Fruit fly (Drosophila melanogaster): ENCODE results near the gene CG13004.

The CG13004 gene

DNA sequence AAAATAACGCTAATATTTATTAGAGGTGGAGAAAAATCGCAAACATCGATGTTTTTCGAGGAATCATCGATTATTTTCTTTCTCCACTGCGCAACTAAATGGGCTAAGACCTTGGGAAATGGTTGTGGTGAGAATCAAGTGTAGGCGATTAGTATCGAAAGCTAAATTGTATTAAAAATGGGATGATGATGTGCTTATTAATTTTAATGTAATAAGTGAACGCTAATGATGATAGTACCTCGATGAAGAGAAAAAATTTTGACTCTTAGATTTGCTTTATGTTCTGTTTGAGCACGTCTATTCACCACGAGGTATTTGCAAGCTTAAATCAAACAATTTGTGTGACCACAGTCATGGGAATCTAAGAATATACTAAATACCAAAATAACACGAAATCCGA, 32.0 kb downstream of the CG13004 start, which contains the start of the genes Rai1 and CG13005:
TSS of gene Rai1 (minus strand) at position 46 of the 400 bp plus-strand sequence.
TSS of gene CG13005 (plus strand) at position 352 of the 400 bp plus-strand sequence.
- TF ChIP-seq CG16813 (GFP tag; IDR thresholded peaks at IDR 0.05; ENCODE audit: partially characterized antibody): peak; percentile 80
- TF ChIP-seq CG9437 (GFP tag; optimal IDR thresholded peaks at IDR 0.05): no peak
- TF ChIP-seq YL-1 (GFP tag; optimal IDR thresholded peaks at IDR 0.05): no peak
- no peak for TF ChIP-seq CG3065 (GFP tag; optimal IDR thresholded peaks at IDR 0.05)
- no peak for TF ChIP-seq Xrp1 (GFP tag; IDR thresholded peaks at IDR 0.05)
- no peak for TF ChIP-seq CG30403 (GFP tag; optimal IDR thresholded peaks at IDR 0.05)
- no peak for TF ChIP-seq bigmax (GFP tag; optimal IDR thresholded peaks at IDR 0.05)
- no peak for TF ChIP-seq CG32772 (GFP tag; IDR thresholded peaks at IDR 0.05)
- no peak for TF ChIP-seq gce (GFP tag; IDR thresholded peaks at IDR 0.05)
- TF ChIP-seq CG2712 (tag; optimal IDR thresholded peaks at IDR 0.05): no peak
- TF ChIP-seq Bgb (GFP tag; IDR thresholded peaks at IDR 0.05; ENCODE audit: partially characterized antibody): peak; percentile 74
- no peak for TF ChIP-seq tup (GFP tag; optimal IDR thresholded peaks at IDR 0.05)
- TF ChIP-seq twi (tag; optimal IDR thresholded peaks at IDR 0.05): no peak
- no peak for TF ChIP-seq sim (GFP tag; IDR thresholded peaks at IDR 0.05)
- TF ChIP-seq caup (GFP tag; optimal IDR thresholded peaks at IDR 0.05; ENCODE audit: severe bottlenecking): no peak
- peak; percentile 84 for TF ChIP-seq Doc3 (GFP tag; IDR thresholded peaks at IDR 0.05; ENCODE audit: partially characterized antibody)
- TF ChIP-seq NFAT (GFP tag; IDR thresholded peaks at IDR 0.05): no peak
- no peak for TF ChIP-seq Meics (GFP tag; optimal IDR thresholded peaks at IDR 0.05)
- no peak for TF ChIP-seq Ada2b (GFP tag; IDR thresholded peaks at IDR 0.05)
- no peak for TF ChIP-seq GATAe (GFP tag; conservative IDR thresholded peaks at IDR 0.05)
- no peak for TF ChIP-seq sug (tag; optimal IDR thresholded peaks at IDR 0.05)
- no peak for TF ChIP-seq CG18262 (tag; optimal IDR thresholded peaks at IDR 0.05)
- no peak for TF ChIP-seq Elba2 (GFP tag; optimal IDR thresholded peaks at IDR 0.05)
- peak; percentile 30 for TF ChIP-seq gro (GFP tag; optimal IDR thresholded peaks at IDR 0.05)
- TF ChIP-seq CG17912 (GFP tag; optimal IDR thresholded peaks at IDR 0.05): no peak
- peak; percentile 43 for TF ChIP-seq CG8290 (GFP tag; optimal IDR thresholded peaks at IDR 0.05)
- peak in 1 of 2 experiments; percentile 31 for TF ChIP-seq CG8290 (tag; optimal IDR thresholded peaks at IDR 0.05)
- TF ChIP-seq cas (GFP tag; IDR thresholded peaks at IDR 0.05): no peak
- TF ChIP-seq ind (GFP tag; optimal IDR thresholded peaks at IDR 0.05): no peak
- no peak for TF ChIP-seq CG17385 (GFP tag; optimal IDR thresholded peaks at IDR 0.05)
- no peak for TF ChIP-seq Vsx1 (GFP tag; optimal IDR thresholded peaks at IDR 0.05)
- TF ChIP-seq run (tag; optimal IDR thresholded peaks at IDR 0.05): no peak
- TF ChIP-seq Sry-β (GFP tag; optimal IDR thresholded peaks at IDR 0.05): no peak
- TF ChIP-seq kay (GFP tag; optimal IDR thresholded peaks at IDR 0.05): no peak
- no peak for TF ChIP-seq CG12391 (tag; optimal IDR thresholded peaks at IDR 0.05)
- peak; percentile 4 for TF ChIP-seq nmo (GFP tag; optimal IDR thresholded peaks at IDR 0.05)
- no peak for TF ChIP-seq Max (GFP tag; optimal IDR thresholded peaks at IDR 0.05)
- no peak for TF ChIP-seq CG18599 (GFP tag; optimal IDR thresholded peaks at IDR 0.05)
- peak; percentile 79 for TF ChIP-seq CG2129 (GFP tag; IDR thresholded peaks at IDR 0.05; ENCODE audit: partially characterized antibody)
- TF ChIP-seq CG2889 (GFP tag; IDR thresholded peaks at IDR 0.05): no peak
- no peak for TF ChIP-seq CG14667 (GFP tag; IDR thresholded peaks at IDR 0.05)
- peak; percentile 83 for TF ChIP-seq vnd (GFP tag; IDR thresholded peaks at IDR 0.05; ENCODE audit: partially characterized antibody)
- peak; percentile 53 for TF ChIP-seq CG13624 (GFP tag; optimal IDR thresholded peaks at IDR 0.05)
- TF ChIP-seq Mes4 (GFP tag; optimal IDR thresholded peaks at IDR 0.05): no peak
- no peak for TF ChIP-seq crp (GFP tag; optimal IDR thresholded peaks at IDR 0.05)
- TF ChIP-seq CG17612 (GFP tag; IDR thresholded peaks at IDR 0.05): no peak
- TF ChIP-seq her (GFP tag; optimal IDR thresholded peaks at IDR 0.05): no peak
- TF ChIP-seq pan (optimal IDR thresholded peaks at IDR 0.05): no peak
- no peak for TF ChIP-seq pan (GFP tag; optimal IDR thresholded peaks at IDR 0.05 in 1 of 2, IDR thresholded peaks at IDR 0.05 in 1 of 2)
- TF ChIP-seq dati (GFP tag; IDR thresholded peaks at IDR 0.05): no peak
- TF ChIP-seq CG14710 (tag; optimal IDR thresholded peaks at IDR 0.05): peak; percentile 29
- TF ChIP-seq CG17361 (GFP tag; IDR thresholded peaks at IDR 0.05): no peak

Data from whole organism, embryonic.